Worm (Caenorhabditis elegans) whole organism, L4/young adult: Measurements from ENCODE around the gene C25E10.13.

Experiments used
- W03F9.2 ChIP-seq: fragments of 150-350 bp; optimal IDR thresholded peaks from 2 replicates; lab custom pipeline; 2014; ENCODE audit warnings: missing biosample characterization, missing genetic modification characterization
- dao-5 ChIP-seq: sonication (generic microtip); optimal IDR thresholded peaks from 2 replicates; lab custom pipeline; 2016; ENCODE audit warnings: missing genotype, missing genetic modification characterization, moderate library complexity, missing compliant biosample characterization
- him-1 ChIP-seq: sonication (generic microtip); optimal IDR thresholded peaks from 2 replicates; lab custom pipeline; 2016; ENCODE audit warnings: missing genotype, missing genetic modification reagents, missing genetic modification characterization, missing compliant biosample characterization

ce11 chrV:9049271-9049670 lies 10.3 kb upstream of the C25E10.13 start:
- TF ChIP-seq dao-5 (tag; lab: Kevin White, UChicago) (no peak), him-1 (no peak), W03F9.2 (tag; lab: Kevin White, UChicago) (no peak)
